Fruit fly (Drosophila melanogaster): ENCODE results near the gene CG7069.

DNA sequence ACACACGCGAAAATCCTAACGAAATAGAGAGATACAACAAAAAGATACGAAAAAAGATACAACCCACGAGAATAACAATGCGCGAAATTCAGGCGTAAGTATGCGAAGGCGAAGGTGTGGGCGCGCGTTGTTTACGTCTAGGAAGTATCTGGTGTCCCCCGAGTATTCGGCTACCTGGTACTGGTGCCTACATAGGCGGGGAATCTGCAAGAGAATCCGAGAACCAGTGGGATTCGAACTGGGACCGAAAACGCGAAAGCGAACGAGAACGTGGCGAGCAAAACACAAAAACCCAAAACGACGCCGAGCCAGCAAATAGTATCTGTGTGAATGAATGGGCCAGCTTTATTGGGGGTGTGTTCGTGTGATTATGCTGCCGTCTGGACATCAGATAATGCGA, 17.5 kb downstream of the CG7069 start:
- TF ChIP-seq Pif1B (GFP tag; optimal IDR thresholded peaks at IDR 0.05), result no peak
- TF ChIP-seq EcR (GFP tag; optimal IDR thresholded peaks at IDR 0.05), result no peak
- no peak for TF ChIP-seq gl (tag; optimal IDR thresholded peaks at IDR 0.05)
- no peak for TF ChIP-seq CG15710 (tag; optimal IDR thresholded peaks at IDR 0.05)
- no peak for TF ChIP-seq Snoo (tag; optimal IDR thresholded peaks at IDR 0.05)
- TF ChIP-seq CG12605 (GFP tag; IDR thresholded peaks at IDR 0.05), result no peak
- no peak for TF ChIP-seq CG34367 (tag; optimal IDR thresholded peaks at IDR 0.05)
- no peak for TF ChIP-seq Ets98B (GFP tag; IDR thresholded peaks at IDR 0.05)

All from whole organism, pupa.